Worm (Caenorhabditis elegans) whole organism, early embryonic: Measurements from ENCODE around the gene egl-18.

Experiments used
- B0310.2 ChIP-seq: sonication (generic microtip); optimal IDR thresholded peaks from 2 replicates; lab custom pipeline; 2016; ENCODE audit warnings: mild to moderate bottlenecking, missing genetic modification characterization, missing compliant biosample characterization
- aly-1 ChIP-seq: sonication (generic microtip); optimal IDR thresholded peaks from 2 replicates; lab custom pipeline; 2016; ENCODE audit warnings: missing genetic modification characterization, missing compliant biosample characterization
- ama-1 ChIP-seq: fragments of 150-350 bp; optimal IDR thresholded peaks from 2 replicates; lab custom pipeline; 2014
- ceh-13 ChIP-seq: fragments of 200-800 bp; sonication (Bioruptor generic); optimal IDR thresholded peaks from 2 replicates; lab custom pipeline; 2018; ENCODE audit warnings: mild to moderate bottlenecking, missing genetic modification characterization, missing compliant biosample characterization
- ets-7 ChIP-seq: sonication (generic microtip); optimal IDR thresholded peaks from 2 replicates; lab custom pipeline; 2016; ENCODE audit warnings: missing genotype, missing genetic modification characterization, missing compliant biosample characterization
- flt-1 ChIP-seq: fragments of 200-800 bp; sonication (Bioruptor generic); IDR thresholded peaks from 2 replicates; pipeline ENCODE4 v1.3.6; 2022; ENCODE audit warnings: missing genetic modification characterization, missing compliant biosample characterization
- hmg-4 ChIP-seq: fragments of 200-800 bp; sonication (Bioruptor generic); optimal IDR thresholded peaks from 2 replicates; lab custom pipeline; 2018; ENCODE audit warnings: mild to moderate bottlenecking, missing genetic modification characterization, missing compliant biosample characterization
- pes-1 ChIP-seq: fragments of 200-800 bp; sonication (Bioruptor generic); IDR thresholded peaks from 2 replicates; pipeline ENCODE4 v1.3.6; 2022; ENCODE audit warnings: missing genetic modification reagents, missing genetic modification characterization, missing compliant biosample characterization
- sea-1 ChIP-seq: fragments of 200-800 bp; sonication (Bioruptor generic); conservative IDR thresholded peaks from 2 replicates; pipeline ENCODE4 v1.3.6; 2022; ENCODE audit warnings: missing genetic modification characterization, missing compliant biosample characterization
- tbx-11 ChIP-seq: fragments of 200-800 bp; sonication (Bioruptor generic); IDR thresholded peaks from 2 replicates; pipeline ENCODE4 v1.3.6; 2022; ENCODE audit warnings: missing genetic modification characterization, missing compliant biosample characterization
- tbx-37 ChIP-seq: fragments of 200-800 bp; sonication (Bioruptor generic); conservative IDR thresholded peaks from 2 replicates; pipeline ENCODE4 v1.3.6; 2022; ENCODE audit warnings: missing genetic modification reagents, missing genetic modification characterization, missing compliant biosample characterization
- tra-4 ChIP-seq: sonication (generic microtip); optimal IDR thresholded peaks from 2 replicates; lab custom pipeline; 2017; ENCODE audit warnings: missing genetic modification characterization, missing compliant biosample characterization

DNA sequence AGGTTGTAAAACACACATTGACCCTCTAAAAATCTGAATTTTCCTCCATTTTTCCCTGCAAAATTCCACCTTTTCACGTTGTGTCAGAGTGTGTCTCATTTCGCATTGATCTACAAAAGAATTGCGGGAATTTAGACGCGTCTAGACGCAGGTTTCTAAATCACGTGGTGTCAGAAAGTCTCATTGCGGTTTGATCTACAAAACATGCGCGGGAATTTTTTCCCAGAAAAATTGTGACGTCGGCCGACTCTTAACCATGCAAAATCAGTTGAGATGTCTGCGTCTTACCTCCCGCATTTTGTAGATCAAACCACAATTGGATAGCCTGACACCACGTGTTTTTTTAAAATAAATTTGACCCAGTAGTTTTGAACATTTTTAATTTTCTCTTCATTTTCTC is 6.8 kb downstream of the egl-18 start:
- TF ChIP-seq ama-1 (lab: Kevin White, UChicago) (no peak), hmg-4 (GFP tag; lab: Kevin White, UChicago) (no peak), B0310.2 (tag; lab: Kevin White, UChicago) (no peak), tbx-37 (no peak), flt-1 (GFP tag; lab: Robert Waterston, UW) (no peak), aly-1 (tag; lab: Kevin White, UChicago) (no peak), ceh-13 (GFP tag; lab: Kevin White, UChicago) (no peak), tra-4 (tag; lab: Kevin White, UChicago) (no peak), tbx-11 (GFP tag; lab: Robert Waterston, UW) (no peak), sea-1 (no peak), pes-1 (GFP tag; lab: Robert Waterston, UW) (no peak), ets-7 (tag; lab: Kevin White, UChicago) (no peak)
